Worm (Caenorhabditis elegans): ENCODE measurements around the gene ndus-8.
A peak's percentile ranks its signal among the peaks of the same experiment; 100 is the strongest.

The ndus-8 gene

ce11 chrIII:7198838-7199237, 35.2 kb downstream of the ndus-8 start, which contains the start of gene pfd-5 (continued):
- TF ChIP-seq T07F8.4 (tag; optimal IDR thresholded peaks at IDR 0.05) (no peak), hmg-1.2 (GFP tag; IDR thresholded peaks at IDR 0.05) (no peak), snpc-1.1 (tag; optimal IDR thresholded peaks at IDR 0.05; ENCODE audit: insufficient read depth) (no peak), ceh-58 (GFP tag; IDR thresholded peaks at IDR 0.05) (no peak), attf-5 (GFP tag; optimal IDR thresholded peaks at IDR 0.05) (no peak), egl-44 (GFP tag; IDR thresholded peaks at IDR 0.05) (no peak), sea-2 (GFP tag; IDR thresholded peaks at IDR 0.05) (no peak), tbp1 (GFP tag; optimal IDR thresholded peaks at IDR 0.05) (no peak), ccch-3 (GFP tag; optimal IDR thresholded peaks at IDR 0.05) (no peak), tlf-1 (GFP tag; optimal IDR thresholded peaks at IDR 0.05) (no peak), ztf-26 (tag; optimal IDR thresholded peaks at IDR 0.05) (no peak), Y67H2A.10 (GFP tag; conservative IDR thresholded peaks at IDR 0.05) (no peak), lin-35 (GFP tag; optimal IDR thresholded peaks at IDR 0.05) (peak in 2 of 3 experiments; percentile 32 to 93), K11D2.4 (GFP tag; IDR thresholded peaks at IDR 0.05) (no peak), dpff-1 (tag; optimal IDR thresholded peaks at IDR 0.05) (no peak), sdz-38 (tag; optimal IDR thresholded peaks at IDR 0.05) (no peak), F57A8.1 (GFP tag; optimal IDR thresholded peaks at IDR 0.05) (no peak), snpc-3.4 (tag; optimal IDR thresholded peaks at IDR 0.05) (no peak), K12H6.12 (tag; optimal IDR thresholded peaks at IDR 0.05) (no peak), ZK185.1 (tag; optimal IDR thresholded peaks at IDR 0.05; ENCODE audit: poor library complexity, severe bottlenecking) (peak; percentile 55), F23B12.7 (tag; optimal IDR thresholded peaks at IDR 0.05; ENCODE audit: insufficient read depth) (no peak), ama-1 (optimal IDR thresholded peaks at IDR 0.05) (no peak), ama-1 (GFP tag; optimal IDR thresholded peaks at IDR 0.05) (no peak), unc-62 (GFP tag; optimal IDR thresholded peaks at IDR 0.05) (no peak), nhr-80 (tag; optimal IDR thresholded peaks at IDR 0.05) (no peak), rec-8 (tag; optimal IDR thresholded peaks at IDR 0.05) (no peak), unc-130 (GFP tag; optimal IDR thresholded peaks at IDR 0.05) (peak; percentile 66), him-1 (tag; optimal IDR thresholded peaks at IDR 0.05) (no peak), hsf-1 (GFP tag; IDR thresholded peaks at IDR 0.05) (0 out of 2 replicates have a peak, but pooled peaks have one; percentile 46), snpc-1.3 (tag; optimal IDR thresholded peaks at IDR 0.05; ENCODE audit: insufficient read depth) (no peak), rpc-1 (optimal IDR thresholded peaks at IDR 0.05) (no peak), rpc-1 (tag; optimal IDR thresholded peaks at IDR 0.05) (no peak), lag-1 (GFP tag; IDR thresholded peaks at IDR 0.05) (no peak), Y56A3A.18 (GFP tag; IDR thresholded peaks at IDR 0.05) (no peak), ekl-4 (GFP tag; IDR thresholded peaks at IDR 0.05) (no peak), F55B11.4 (tag; optimal IDR thresholded peaks at IDR 0.05; ENCODE audit: borderline replicate concordance, insufficient read depth) (no peak), madf-10 (tag; optimal IDR thresholded peaks at IDR 0.05) (no peak), Y79H2A.3 (GFP tag; conservative IDR thresholded peaks at IDR 0.05) (no peak), B0336.3 (GFP tag; IDR thresholded peaks at IDR 0.05) (no peak), B0019.2 (GFP tag; conservative IDR thresholded peaks at IDR 0.05) (no peak), zim-3 (tag; optimal IDR thresholded peaks at IDR 0.05) (no peak), dox-1 (GFP tag; IDR thresholded peaks at IDR 0.05) (no peak), aptf-2 (GFP tag; conservative IDR thresholded peaks at IDR 0.05) (no peak), die-1 (tag; optimal IDR thresholded peaks at IDR 0.05) (no peak), repo-1 (tag; optimal IDR thresholded peaks at IDR 0.05) (no peak), egl-18 (GFP tag; IDR thresholded peaks at IDR 0.05) (no peak), efl-1 (GFP tag; optimal IDR thresholded peaks at IDR 0.05) (peak; percentile 90), nfya-2 (GFP tag; IDR thresholded peaks at IDR 0.05) (no peak), F33H1.4 (GFP tag; IDR thresholded peaks at IDR 0.05) (peak; percentile 63), mel-28 (tag; optimal IDR thresholded peaks at IDR 0.05; ENCODE audit: borderline replicate concordance) (no peak)

All from whole organism, young adult.